Fruit fly (Drosophila melanogaster): ENCODE measurements around the gene CG4678.
A peak's percentile ranks its signal among the peaks of the same experiment; 100 is the strongest.

The CG4678 gene

DNA sequence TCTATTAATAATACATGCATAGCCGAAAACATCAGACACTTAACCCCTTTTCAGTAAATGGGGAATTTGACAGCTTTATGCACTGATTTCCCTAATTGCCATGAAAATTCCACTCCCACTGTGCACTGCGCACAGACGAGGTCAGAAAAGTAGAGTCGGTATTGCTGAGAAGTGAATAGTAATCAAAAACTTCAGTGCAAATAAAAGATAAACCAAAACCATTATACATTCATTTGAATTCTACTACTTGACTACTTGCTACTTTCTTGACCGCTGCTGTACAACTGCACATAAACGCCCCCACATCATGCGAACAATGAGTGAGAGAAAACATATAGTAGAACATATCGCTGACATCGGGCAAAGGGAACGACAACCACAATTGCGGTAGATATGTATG lies 4.5 kb upstream of the CG4678 start (continued):
- TF ChIP-seq CG8632 (GFP tag; optimal IDR thresholded peaks at IDR 0.05) (peak; percentile 55), CG32006 (GFP tag; optimal IDR thresholded peaks at IDR 0.05) (peak; percentile 84), Blimp-1 (GFP tag; optimal IDR thresholded peaks at IDR 0.05) (no peak), CG7368 (GFP tag; optimal IDR thresholded peaks at IDR 0.05) (peak; percentile 64), acj6 (GFP tag; optimal IDR thresholded peaks at IDR 0.05) (peak; percentile 78), CG4318 (GFP tag; optimal IDR thresholded peaks at IDR 0.05) (peak; percentile 60), CG34406 (GFP tag; optimal IDR thresholded peaks at IDR 0.05) (peak; percentile 52), CG6792 (GFP tag; optimal IDR thresholded peaks at IDR 0.05) (peak; percentile 61)

DNA sequence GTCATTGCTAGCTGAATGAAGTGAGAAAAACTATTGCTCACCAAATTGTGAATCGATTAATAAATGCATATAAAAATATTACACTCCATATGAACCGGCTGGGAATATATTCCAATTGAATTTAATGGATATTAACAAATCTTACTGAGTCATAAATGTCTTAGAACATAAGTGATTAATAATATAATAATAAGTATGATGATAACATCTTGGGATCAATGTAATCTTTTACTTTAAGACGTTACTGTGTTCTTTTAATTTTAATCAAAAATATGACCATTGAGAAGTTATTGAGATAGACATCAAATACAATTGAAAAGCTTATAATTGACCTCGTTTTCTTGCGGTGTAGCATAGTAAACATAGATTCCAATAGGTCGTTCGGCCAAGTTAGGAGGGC lies 3.6 kb upstream of the CG4678 start:
- TF ChIP-seq Blimp-1 (GFP tag; optimal IDR thresholded peaks at IDR 0.05), result no peak
- TF ChIP-seq Smox (GFP tag; optimal IDR thresholded peaks at IDR 0.05), result no peak
- TF ChIP-seq CG3919 (GFP tag; optimal IDR thresholded peaks at IDR 0.05), result no peak
- no peak for TF ChIP-seq Ets96B (tag; optimal IDR thresholded peaks at IDR 0.05)
- TF ChIP-seq fkh (GFP tag; optimal IDR thresholded peaks at IDR 0.05), result peak; percentile 42
- TF ChIP-seq CG6854 (GFP tag; optimal IDR thresholded peaks at IDR 0.05), result no peak
- peak; percentile 9 for TF ChIP-seq Eip78C (GFP tag)
- TF ChIP-seq Ets21C (GFP tag; optimal IDR thresholded peaks at IDR 0.05), result no peak
- no peak for TF ChIP-seq vri (GFP tag; optimal IDR thresholded peaks at IDR 0.05)
- peak; percentile 43 for TF ChIP-seq CG32006 (GFP tag; optimal IDR thresholded peaks at IDR 0.05)
- peak; percentile 7 for TF ChIP-seq Lpt (GFP tag; optimal IDR thresholded peaks at IDR 0.05)
- TF ChIP-seq Sox15 (GFP tag; optimal IDR thresholded peaks at IDR 0.05), result no peak

DNA sequence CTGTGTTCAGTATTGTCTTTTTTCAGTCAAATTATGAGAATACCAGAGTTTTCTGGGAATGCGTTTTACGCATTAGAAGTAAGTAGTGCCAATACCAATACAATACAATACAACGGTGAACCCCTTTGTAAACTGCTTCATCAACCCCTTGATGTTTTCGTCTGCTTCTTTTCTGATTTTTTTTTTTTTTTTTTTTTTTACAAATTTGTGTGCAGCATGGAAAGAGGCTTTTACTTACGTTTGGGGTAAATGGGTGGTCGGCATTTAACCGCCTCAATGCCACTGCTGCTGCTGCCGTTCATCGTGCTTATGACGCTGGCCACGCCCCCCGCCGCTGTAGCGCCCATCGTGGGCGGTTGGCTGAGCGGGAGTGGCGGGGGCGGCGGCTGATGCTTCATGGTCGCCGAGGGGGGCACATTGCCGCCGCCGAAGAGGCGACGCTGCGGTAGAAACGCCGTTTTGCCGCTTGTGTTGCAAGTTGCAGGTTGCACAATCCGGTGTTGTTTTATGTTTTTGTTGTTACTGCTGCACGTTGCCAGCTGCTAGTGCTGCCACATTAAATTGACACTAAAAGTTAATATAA lies 2.0 kb upstream of the CG4678 start:
- TF ChIP-seq Sox14 (GFP tag; optimal IDR thresholded peaks at IDR 0.05) (no peak), Eip78C (GFP tag) (no peak), CG3919 (GFP tag; optimal IDR thresholded peaks at IDR 0.05) (no peak), acj6 (GFP tag; optimal IDR thresholded peaks at IDR 0.05) (no peak), Eip75B (GFP tag; optimal IDR thresholded peaks at IDR 0.05) (no peak), Eip93F (GFP tag; optimal IDR thresholded peaks at IDR 0.05) (no peak), Blimp-1 (GFP tag; optimal IDR thresholded peaks at IDR 0.05) (no peak)

DNA sequence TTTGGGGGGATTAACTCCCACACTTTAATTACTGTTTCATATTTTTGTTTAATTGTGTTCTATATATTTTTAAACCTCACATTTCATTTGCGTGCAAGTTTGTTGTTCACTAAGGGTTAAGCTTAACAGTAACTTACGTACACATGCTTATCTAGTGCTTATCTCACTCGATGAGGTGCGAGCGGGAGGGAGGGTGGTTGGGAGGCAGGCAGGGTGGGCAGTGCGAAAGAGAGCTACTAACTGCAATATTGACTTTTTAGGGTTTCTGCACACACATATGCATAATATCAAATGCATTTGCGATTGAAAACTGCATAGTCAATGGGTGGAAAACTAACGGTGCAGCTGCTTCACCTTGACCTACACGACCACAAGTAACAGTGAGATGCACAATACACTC lies 1.5 kb upstream of the CG4678 start:
- TF ChIP-seq CG34406 (GFP tag; optimal IDR thresholded peaks at IDR 0.05), result no peak
- no peak for TF ChIP-seq CG32006 (GFP tag; optimal IDR thresholded peaks at IDR 0.05)
- no peak for TF ChIP-seq Met (GFP tag; optimal IDR thresholded peaks at IDR 0.05)
- no peak for TF ChIP-seq CG11902 (GFP tag; optimal IDR thresholded peaks at IDR 0.05)
- TF ChIP-seq fd85E (GFP tag; optimal IDR thresholded peaks at IDR 0.05), result no peak
- TF ChIP-seq CG3919 (GFP tag; optimal IDR thresholded peaks at IDR 0.05), result no peak
- TF ChIP-seq fd59A (GFP tag; optimal IDR thresholded peaks at IDR 0.05), result no peak
- no peak for TF ChIP-seq Hr39 (GFP tag; optimal IDR thresholded peaks at IDR 0.05)
- TF ChIP-seq CG11762 (GFP tag; optimal IDR thresholded peaks at IDR 0.05; ENCODE audit: insufficient read depth), result no peak
- no peak for TF ChIP-seq Smox (GFP tag; optimal IDR thresholded peaks at IDR 0.05)
- TF ChIP-seq salr (GFP tag; optimal IDR thresholded peaks at IDR 0.05), result no peak
- TF ChIP-seq Sox14 (GFP tag; optimal IDR thresholded peaks at IDR 0.05), result no peak
- TF ChIP-seq Eip78C (GFP tag), result peak; percentile 53
- no peak for TF ChIP-seq Eip93F (GFP tag; optimal IDR thresholded peaks at IDR 0.05)
- peak; percentile 4 for TF ChIP-seq Lpt (GFP tag; optimal IDR thresholded peaks at IDR 0.05)
- no peak for TF ChIP-seq Hr4 (GFP tag; optimal IDR thresholded peaks at IDR 0.05)
- TF ChIP-seq CG9139 (GFP tag; optimal IDR thresholded peaks at IDR 0.05), result no peak
- no peak for TF ChIP-seq CG3032 (tag; optimal IDR thresholded peaks at IDR 0.05)
- no peak for TF ChIP-seq CG8632 (GFP tag; optimal IDR thresholded peaks at IDR 0.05)
- no peak for TF ChIP-seq dsx (GFP tag; optimal IDR thresholded peaks at IDR 0.05; ENCODE audit: poor library complexity, severe bottlenecking)
- TF ChIP-seq CG10631 (GFP tag; optimal IDR thresholded peaks at IDR 0.05), result no peak
- no peak for TF ChIP-seq Hr38 (GFP tag; optimal IDR thresholded peaks at IDR 0.05)
- TF ChIP-seq fkh (GFP tag; optimal IDR thresholded peaks at IDR 0.05), result peak; percentile 5
- no peak for TF ChIP-seq CG15336 (GFP tag; IDR thresholded peaks at IDR 0.05)
- TF ChIP-seq CG6854 (GFP tag; optimal IDR thresholded peaks at IDR 0.05), result no peak
- TF ChIP-seq spab (GFP tag; optimal IDR thresholded peaks at IDR 0.05), result no peak
- TF ChIP-seq CG31627 (GFP tag; optimal IDR thresholded peaks at IDR 0.05), result no peak
- TF ChIP-seq esn (GFP tag; optimal IDR thresholded peaks at IDR 0.05), result no peak
- no peak for TF ChIP-seq topi (GFP tag; optimal IDR thresholded peaks at IDR 0.05)
- no peak for TF ChIP-seq CG7368 (GFP tag; optimal IDR thresholded peaks at IDR 0.05)
- TF ChIP-seq achi (GFP tag; optimal IDR thresholded peaks at IDR 0.05), result peak; percentile 19
- TF ChIP-seq eg (GFP tag; IDR thresholded peaks at IDR 0.05), result peak; percentile 31; the same call in 1 of the 3 replicates
- TF ChIP-seq acj6 (GFP tag; optimal IDR thresholded peaks at IDR 0.05), result no peak
- peak; percentile 36 for TF ChIP-seq svp (GFP tag)
- no peak for TF ChIP-seq CG4318 (GFP tag; optimal IDR thresholded peaks at IDR 0.05)
- TF ChIP-seq Ets96B (tag; optimal IDR thresholded peaks at IDR 0.05), result no peak
- no peak for TF ChIP-seq vri (GFP tag; optimal IDR thresholded peaks at IDR 0.05)
